Worm (Caenorhabditis elegans) whole organism, L4/young adult: ENCODE measurements around the gene hum-6.

Experiments used
- W03F9.2 ChIP-seq: fragments of 150-350 bp; optimal IDR thresholded peaks from 2 replicates; lab custom pipeline; 2014; ENCODE audit warnings: missing biosample characterization, missing genetic modification characterization
- dao-5 ChIP-seq: sonication (generic microtip); optimal IDR thresholded peaks from 2 replicates; lab custom pipeline; 2016; ENCODE audit warnings: missing genotype, missing genetic modification characterization, moderate library complexity, missing compliant biosample characterization
- him-1 ChIP-seq: sonication (generic microtip); optimal IDR thresholded peaks from 2 replicates; lab custom pipeline; 2016; ENCODE audit warnings: missing genotype, missing genetic modification reagents, missing genetic modification characterization, missing compliant biosample characterization

- TF ChIP-seq him-1 (tag; lab: Kevin White, UChicago) = no peak
- no peak for TF ChIP-seq dao-5
- TF ChIP-seq W03F9.2 (tag; lab: Kevin White, UChicago) = no peak
These were observed 41.2 kb downstream of the hum-6 start for ce11 chrX:2344104-2344503.
